Worm (Caenorhabditis elegans) whole organism, L3 larva: ENCODE data around the gene ten-1.

Source experiments
- R02D3.7 ChIP-seq: fragments of 150-350 bp; optimal IDR thresholded peaks from 2 replicates; lab custom pipeline; 2014; ENCODE audit warnings: missing biosample characterization, missing genetic modification characterization
- ZK546.5 ChIP-seq: sonication (generic microtip); optimal IDR thresholded peaks from 2 replicates; lab custom pipeline; 2017; ENCODE audit warnings: missing biosample characterization, missing genetic modification characterization
- ama-1 ChIP-seq: fragments of 150-350 bp; optimal IDR thresholded peaks from 2 replicates; lab custom pipeline; 2018
- ceh-16 ChIP-seq: sonication (generic microtip); optimal IDR thresholded peaks from 2 replicates; lab custom pipeline; 2017; ENCODE audit warnings: missing biosample characterization, missing genetic modification characterization
- ceh-28 ChIP-seq: fragments of 150-350 bp; optimal IDR thresholded peaks from 2 replicates; lab custom pipeline; 2014; ENCODE audit warnings: missing biosample characterization, missing genetic modification reagents, missing genetic modification characterization
- ceh-82 ChIP-seq: fragments of 150-350 bp; optimal IDR thresholded peaks from 2 replicates; lab custom pipeline; 2014; ENCODE audit warnings: missing biosample characterization, missing genetic modification characterization
- ceh-9 ChIP-seq: sonication (generic microtip); optimal IDR thresholded peaks from 2 replicates; lab custom pipeline; 2018; ENCODE audit warnings: missing biosample characterization, missing genetic modification characterization
- daf-12 ChIP-seq: fragments of 150-350 bp; optimal IDR thresholded peaks from 2 replicates; lab custom pipeline; 2014; ENCODE audit warnings: missing biosample characterization, missing genetic modification reagents, missing genetic modification characterization
- egl-27 ChIP-seq: sonication (generic microtip); optimal IDR thresholded peaks from 4 replicates; lab custom pipeline; 2017; ENCODE audit warnings: missing biosample characterization, missing genetic modification reagents, missing genetic modification characterization
- egl-5 ChIP-seq: fragments of 150-350 bp; optimal IDR thresholded peaks from 2 replicates; lab custom pipeline; 2017; ENCODE audit warnings: missing biosample characterization, missing genetic modification reagents, missing genetic modification characterization, inconsistent platforms
- elt-1 ChIP-seq: fragments of 150-350 bp; optimal IDR thresholded peaks from 2 replicates; lab custom pipeline; 2014; ENCODE audit warnings: missing biosample characterization, missing genetic modification characterization
- elt-2 ChIP-seq: sonication (generic microtip); optimal IDR thresholded peaks from 2 replicates; lab custom pipeline; 2016; ENCODE audit warnings: missing genetic modification reagents, mild to moderate bottlenecking, missing genetic modification characterization, missing compliant biosample characterization
- elt-3 ChIP-seq, 3 experiments: fragments of 150-350 bp in 1 of 3; sonication (generic microtip) in 2 of 3; optimal IDR thresholded peaks; 2 replicates in 2 of 3; 4 replicates in 1 of 3; lab custom pipeline; 2014 to 2017; ENCODE audit warnings: missing biosample characterization in 3 of 3, missing genetic modification characterization in 3 of 3
- eor-1 ChIP-seq, 2 experiments: fragments of 150-350 bp; optimal IDR thresholded peaks; 2 replicates each; lab custom pipeline; 2014 to 2018; ENCODE audit warnings: missing biosample characterization in 2 of 2, missing genetic modification characterization in 2 of 2
- fkh-10 ChIP-seq: sonication (generic microtip); optimal IDR thresholded peaks from 2 replicates; lab custom pipeline; 2017; ENCODE audit warnings: missing biosample characterization, missing genetic modification reagents, missing genetic modification characterization
- fkh-2 ChIP-seq: fragments of 150-350 bp; optimal IDR thresholded peaks from 2 replicates; lab custom pipeline; 2014; ENCODE audit warnings: missing biosample characterization, missing genetic modification reagents, missing genetic modification characterization
- jun-1 ChIP-seq: fragments of 150-350 bp; optimal IDR thresholded peaks from 2 replicates; lab custom pipeline; 2014; ENCODE audit warnings: missing biosample characterization, missing genetic modification reagents, missing genetic modification characterization
- lin-15B ChIP-seq: fragments of 150-350 bp; optimal IDR thresholded peaks from 2 replicates; lab custom pipeline; 2014; ENCODE audit warnings: missing biosample characterization, missing genetic modification characterization
- lin-39 ChIP-seq: fragments of 150-350 bp; optimal IDR thresholded peaks from 2 replicates; lab custom pipeline; 2018; ENCODE audit warnings: missing biosample characterization, missing genetic modification reagents, missing genetic modification characterization
- mdl-1 ChIP-seq: fragments of 150-350 bp; optimal IDR thresholded peaks from 2 replicates; lab custom pipeline; 2014; ENCODE audit warnings: missing biosample characterization, missing genetic modification characterization
- mml-1 ChIP-seq: fragments of 150-350 bp; sonication (generic microtip); optimal IDR thresholded peaks from 3 replicates; lab custom pipeline; 2014; ENCODE audit warnings: missing biosample characterization, missing genetic modification characterization
- nfya-1 ChIP-seq: sonication (generic microtip); optimal IDR thresholded peaks from 2 replicates; lab custom pipeline; 2017; ENCODE audit warnings: missing genetic modification characterization, mild to moderate bottlenecking, missing compliant biosample characterization, antibody characterized with exemption, moderate library complexity; ENCODE audit not compliant: insufficient read depth
- nhr-11 ChIP-seq: fragments of 150-350 bp; optimal IDR thresholded peaks from 2 replicates; lab custom pipeline; 2014; ENCODE audit warnings: missing biosample characterization, missing genetic modification characterization
- nhr-12 ChIP-seq: fragments of 150-350 bp; optimal IDR thresholded peaks from 2 replicates; lab custom pipeline; 2014; ENCODE audit warnings: missing biosample characterization, missing genetic modification characterization
- nhr-23 ChIP-seq: fragments of 150-350 bp; optimal IDR thresholded peaks from 2 replicates; lab custom pipeline; 2014; ENCODE audit warnings: missing biosample characterization, missing genetic modification reagents, missing genetic modification characterization
- nhr-237 ChIP-seq: fragments of 150-350 bp; optimal IDR thresholded peaks from 2 replicates; lab custom pipeline; 2014; ENCODE audit warnings: missing biosample characterization, missing genetic modification characterization
- nhr-25 ChIP-seq: sonication (generic microtip); optimal IDR thresholded peaks from 2 replicates; lab custom pipeline; 2017; ENCODE audit warnings: missing biosample characterization, missing genetic modification characterization
- nhr-28 ChIP-seq: fragments of 150-350 bp; optimal IDR thresholded peaks from 2 replicates; lab custom pipeline; 2014; ENCODE audit warnings: missing biosample characterization, missing genetic modification characterization
- nhr-43 ChIP-seq: sonication (generic microtip); optimal IDR thresholded peaks from 2 replicates; lab custom pipeline; 2016; ENCODE audit warnings: mild to moderate bottlenecking, missing genetic modification characterization, missing compliant biosample characterization; ENCODE audit not compliant: poor library complexity, severe bottlenecking
- nhr-76 ChIP-seq: fragments of 150-350 bp; sonication (generic microtip); optimal IDR thresholded peaks from 5 replicates; lab custom pipeline; 2014; ENCODE audit warnings: missing biosample characterization, missing genetic modification characterization
- nhr-77 ChIP-seq: fragments of 150-350 bp; optimal IDR thresholded peaks from 2 replicates; lab custom pipeline; 2014; ENCODE audit warnings: missing biosample characterization, missing genetic modification characterization
- pha-4 ChIP-seq: fragments of 150-350 bp; optimal IDR thresholded peaks from 2 replicates; lab custom pipeline; 2014; ENCODE audit warnings: missing biosample characterization, missing genetic modification reagents, missing genetic modification characterization
- pqm-1 ChIP-seq: fragments of 150-350 bp; optimal IDR thresholded peaks from 2 replicates; lab custom pipeline; 2017; ENCODE audit warnings: missing biosample characterization, missing genetic modification characterization, inconsistent platforms
- sea-2 ChIP-seq: fragments of 150-350 bp; sonication (generic microtip); optimal IDR thresholded peaks from 4 replicates; lab custom pipeline; 2014; ENCODE audit warnings: missing biosample characterization, missing genetic modification reagents, missing genetic modification characterization
- skn-1 ChIP-seq: fragments of 150-350 bp; optimal IDR thresholded peaks from 2 replicates; lab custom pipeline; 2014; ENCODE audit warnings: missing biosample characterization, missing genetic modification characterization
- snpc-4 ChIP-seq: fragments of 150-350 bp; optimal IDR thresholded peaks from 2 replicates; lab custom pipeline; 2014; ENCODE audit warnings: missing biosample characterization, missing genetic modification characterization
- tbx-2 ChIP-seq: sonication (generic microtip); optimal IDR thresholded peaks from 2 replicates; lab custom pipeline; 2016; ENCODE audit warnings: mild to moderate bottlenecking, missing genetic modification characterization, missing compliant biosample characterization
- unc-39 ChIP-seq: sonication (generic microtip); optimal IDR thresholded peaks from 4 replicates; lab custom pipeline; 2017; ENCODE audit warnings: missing biosample characterization, missing genetic modification characterization
- unc-62 ChIP-seq: fragments of 150-350 bp; sonication (generic microtip); optimal IDR thresholded peaks from 4 replicates; lab custom pipeline; 2014; ENCODE audit warnings: missing biosample characterization, missing genetic modification reagents, missing genetic modification characterization
- zag-1 ChIP-seq: fragments of 150-350 bp; optimal IDR thresholded peaks from 2 replicates; lab custom pipeline; 2014; ENCODE audit warnings: missing biosample characterization, missing genetic modification characterization

ten-1 gene

ce11 chrIII:6869268-6869667 is 48.5 kb downstream of the ten-1 start, which contains the start of the genes cra-1 and kbp-1:
Gene cra-1 (minus strand): TSS chrIII:6869460.
Gene kbp-1 (plus strand): TSS chrIII:6869633.
- TF ChIP-seq skn-1 (tag; lab: Kevin White, UChicago): peak; percentile 37
- no peak for TF ChIP-seq egl-27
- peak; percentile 64 for TF ChIP-seq egl-5
- TF ChIP-seq ceh-82: no peak
- no peak for TF ChIP-seq sea-2 (GFP tag; lab: Kevin White, UChicago)
- TF ChIP-seq lin-15B (tag; lab: Kevin White, UChicago): peak; percentile 34
- peak; percentile 32 for TF ChIP-seq snpc-4 (tag; lab: Kevin White, UChicago)
- peak; percentile 52 for TF ChIP-seq pha-4 (tag; lab: Kevin White, UChicago)
- TF ChIP-seq lin-39 (tag; lab: Kevin White, UChicago): peak; percentile 22
- TF ChIP-seq elt-1 (tag; lab: Kevin White, UChicago): no peak
- TF ChIP-seq elt-2 (tag; lab: Kevin White, UChicago): peak; percentile 5
- peak; percentile 30 for TF ChIP-seq nhr-23 (tag; lab: Kevin White, UChicago)
- peak; percentile 52 for TF ChIP-seq nfya-1

ce11 chrIII:6869996-6870395 is 49.3 kb downstream of the ten-1 start, which contains the start of gene K04C2.8:
Gene K04C2.8 (plus strand): TSS chrIII:6870296.
- TF ChIP-seq nhr-11 (no peak), sea-2 (GFP tag; lab: Kevin White, UChicago) (no peak), nhr-77 (tag; lab: Kevin White, UChicago) (no peak), nhr-25 (tag; lab: Kevin White, UChicago) (no peak), ceh-28 (tag; lab: Kevin White, UChicago) (no peak), fkh-10 (GFP tag; lab: Kevin White, UChicago) (no peak), lin-15B (tag; lab: Kevin White, UChicago) (no peak), jun-1 (tag; lab: Kevin White, UChicago) (no peak), ceh-9 (tag; lab: Kevin White, UChicago) (no peak), nfya-1 (no peak), zag-1 (no peak), R02D3.7 (tag; lab: Kevin White, UChicago) (no peak), nhr-28 (tag; lab: Kevin White, UChicago) (no peak), nhr-43 (tag; lab: Kevin White, UChicago) (no peak), ceh-82 (no peak)

ce11 chrIII:6871067-6871466 is 50.3 kb downstream of the ten-1 start:
- TF ChIP-seq nfya-1 (peak; percentile 41), lin-39 (tag; lab: Kevin White, UChicago) (peak; percentile 59), pha-4 (tag; lab: Kevin White, UChicago) (no peak)

ce11 chrIII:6871668-6872067 is 50.9 kb downstream of the ten-1 start:
- TF ChIP-seq nhr-28 (tag; lab: Kevin White, UChicago) (no peak), mdl-1 (tag; lab: Kevin White, UChicago) (no peak), nhr-11 (no peak), eor-1 (tag; optimal IDR thresholded peaks at IDR 0.05; lab: Kevin White, UChicago) (no peak), zag-1 (no peak), nhr-43 (tag; lab: Kevin White, UChicago) (no peak), mml-1 (tag; lab: Kevin White, UChicago) (no peak), elt-3 (tag; optimal IDR thresholded peaks at IDR 0.05; lab: Kevin White, UChicago) (no peak), skn-1 (tag; lab: Kevin White, UChicago) (no peak), ama-1 (lab: Kevin White, UChicago) (peak; percentile 29), ceh-16 (tag; lab: Kevin White, UChicago) (no peak), fkh-10 (GFP tag; lab: Kevin White, UChicago) (no peak), pqm-1 (tag; lab: Kevin White, UChicago) (no peak), jun-1 (tag; lab: Kevin White, UChicago) (no peak), lin-39 (tag; lab: Kevin White, UChicago) (peak; percentile 18), elt-1 (tag; lab: Kevin White, UChicago) (no peak), nhr-25 (tag; lab: Kevin White, UChicago) (no peak), unc-39 (no peak), ZK546.5 (tag; lab: Kevin White, UChicago) (no peak), fkh-2 (tag; lab: Kevin White, UChicago) (no peak), egl-5 (peak; percentile 37), R02D3.7 (tag; lab: Kevin White, UChicago) (no peak), pha-4 (tag; lab: Kevin White, UChicago) (no peak), tbx-2 (tag; lab: Kevin White, UChicago) (no peak), ceh-28 (tag; lab: Kevin White, UChicago) (no peak), sea-2 (GFP tag; lab: Kevin White, UChicago) (no peak), unc-62 (GFP tag; lab: Kevin White, UChicago) (no peak), nhr-76 (tag; lab: Kevin White, UChicago) (no peak), ceh-82 (no peak), nhr-12 (tag; lab: Kevin White, UChicago) (no peak), nhr-237 (no peak), daf-12 (tag; lab: Kevin White, UChicago) (no peak), ceh-9 (tag; lab: Kevin White, UChicago) (no peak), nfya-1 (peak; percentile 33)
